Worm (Caenorhabditis elegans): Measurements from ENCODE around the gene srw-16.

- TF ChIP-seq dpff-1 (tag; optimal IDR thresholded peaks at IDR 0.05) (no peak), hlh-12 (tag; optimal IDR thresholded peaks at IDR 0.05) (no peak), ama-1 (optimal IDR thresholded peaks at IDR 0.05) (no peak), ama-1 (GFP tag; optimal IDR thresholded peaks at IDR 0.05) (no peak), snpc-1.3 (tag; optimal IDR thresholded peaks at IDR 0.05; ENCODE audit: insufficient read depth) (no peak), pha-4 (tag; optimal IDR thresholded peaks at IDR 0.05) (no peak), egrh-3 (GFP tag; IDR thresholded peaks at IDR 0.05) (no peak), F57C9.4 (tag; optimal IDR thresholded peaks at IDR 0.05) (no peak), lin-35 (GFP tag; optimal IDR thresholded peaks at IDR 0.05) (no peak)
Measured at ce11 chrV:15259049-15259448, 15.6 kb downstream of the srw-16 start, which contains the start of gene srsx-37.

Data from whole organism, young adult.